Fruit fly (Drosophila melanogaster) whole organism, wandering third instar larva: ENCODE measurements around the gene Ugt303A1.

ENCODE experiments used
- CG32264 ChIP-seq: fragments of 200-800 bp; sonication (Bioruptor generic); optimal IDR thresholded peaks from 2 replicates; lab custom pipeline; 2016; ENCODE audit warnings: missing biosample characterization, missing genetic modification characterization
- CG9705 ChIP-seq: fragments of 200-800 bp; sonication (Bioruptor generic); optimal IDR thresholded peaks from 2 replicates; lab custom pipeline; 2018; ENCODE audit warnings: missing biosample characterization, mild to moderate bottlenecking, missing genetic modification characterization
- Dif ChIP-seq: fragments of 200-275, 200-300 bp; sonication (Bioruptor generic); optimal IDR thresholded peaks from 2 replicates; lab custom pipeline; 2018; ENCODE audit warnings: missing biosample characterization, missing genetic modification characterization; ENCODE audit not compliant: partially characterized antibody
- GATAd ChIP-seq: sonication (Bioruptor generic); optimal IDR thresholded peaks from 2 replicates; lab custom pipeline; 2016; ENCODE audit warnings: missing biosample characterization, missing genetic modification characterization
- HLH106 ChIP-seq: fragments of 200-800 bp; optimal IDR thresholded peaks from 3 replicates; lab custom pipeline; 2019; ENCODE audit warnings: missing biosample characterization, mild to moderate bottlenecking, missing genetic modification characterization, moderate library complexity
- Mio ChIP-seq: sonication (Bioruptor generic); optimal IDR thresholded peaks from 2 replicates; lab custom pipeline; 2016; ENCODE audit warnings: missing biosample characterization, missing genetic modification characterization
- Myc ChIP-seq: fragments of >200 bp; optimal IDR thresholded peaks from 2 replicates; lab custom pipeline; 2017
- OdsH ChIP-seq: fragments of 200-800 bp; sonication (Bioruptor generic); optimal IDR thresholded peaks from 2 replicates; lab custom pipeline; 2016; ENCODE audit warnings: missing biosample characterization, mild to moderate bottlenecking, missing genetic modification characterization
- Rel ChIP-seq, 2 experiments: fragments of 200-800 bp; sonication (Bioruptor generic) in 1 of 2; optimal IDR thresholded peaks; 2 replicates in 1 of 2; 3 replicates in 1 of 2; lab custom pipeline; 2016 to 2019; ENCODE audit warnings: mild to moderate bottlenecking in 2 of 2, missing biosample characterization in 2 of 2, missing genetic modification characterization in 2 of 2, moderate library complexity in 1 of 2
- Sp1 ChIP-seq: fragments of 200-800 bp; sonication (Bioruptor generic); optimal IDR thresholded peaks from 3 replicates; lab custom pipeline; 2019; ENCODE audit warnings: missing biosample characterization, mild to moderate bottlenecking, missing genetic modification characterization, moderate library complexity
- br ChIP-seq: fragments of 200-800 bp; sonication (Bioruptor generic); optimal IDR thresholded peaks from 2 replicates; lab custom pipeline; 2016; ENCODE audit warnings: missing biosample characterization, missing genetic modification characterization
- dmrt93B ChIP-seq: fragments of 200-800 bp; sonication (Bioruptor generic); optimal IDR thresholded peaks from 2 replicates; lab custom pipeline; 2018; ENCODE audit warnings: missing biosample characterization, mild to moderate bottlenecking, missing genetic modification characterization
- ey ChIP-seq: fragments of 200-800 bp; sonication (Bioruptor generic); optimal IDR thresholded peaks from 2 replicates; lab custom pipeline; 2016; ENCODE audit warnings: missing biosample characterization, missing genetic modification characterization
- foxo ChIP-seq, 2 experiments: fragments of 200-800 bp; sonication (Bioruptor generic); optimal IDR thresholded peaks; 2 replicates in 1 of 2; 3 replicates in 1 of 2; lab custom pipeline; 2016 to 2017; ENCODE audit warnings: missing biosample characterization in 2 of 2, missing genetic modification characterization in 2 of 2
- fru ChIP-seq: fragments of 200-800 bp; sonication (Bioruptor generic); optimal IDR thresholded peaks from 3 replicates; lab custom pipeline; 2016; ENCODE audit warnings: missing biosample characterization, mild to moderate bottlenecking, missing genetic modification characterization
- h ChIP-seq: fragments of 200-800 bp; sonication (Bioruptor generic); optimal IDR thresholded peaks from 3 replicates; lab custom pipeline; 2016; ENCODE audit warnings: missing biosample characterization, mild to moderate bottlenecking, missing genetic modification characterization
- pan ChIP-seq: fragments of >200 bp; optimal IDR thresholded peaks from 2 replicates; lab custom pipeline; 2017
- psq ChIP-seq: fragments of 200-800 bp; sonication (Bioruptor generic); optimal IDR thresholded peaks from 3 replicates; lab custom pipeline; 2017; ENCODE audit warnings: missing biosample characterization, mild to moderate bottlenecking, missing genetic modification characterization, moderate library complexity
- rgr ChIP-seq: fragments of 200-800 bp; sonication (Bioruptor generic); optimal IDR thresholded peaks from 3 replicates; lab custom pipeline; 2016; ENCODE audit warnings: missing biosample characterization, mild to moderate bottlenecking, missing genetic modification characterization
- sage ChIP-seq: fragments of 200-800 bp; sonication (Bioruptor generic); optimal IDR thresholded peaks from 2 replicates; lab custom pipeline; 2016; ENCODE audit warnings: missing biosample characterization, mild to moderate bottlenecking, missing genetic modification characterization
- sv ChIP-seq: fragments of 200-800 bp; sonication (Bioruptor generic); optimal IDR thresholded peaks from 3 replicates; lab custom pipeline; 2016; ENCODE audit warnings: missing biosample characterization, missing genetic modification characterization
- tai ChIP-seq: sonication (Bioruptor generic); optimal IDR thresholded peaks from 2 replicates; lab custom pipeline; 2016; ENCODE audit warnings: missing biosample characterization, missing genetic modification characterization
- woc ChIP-seq: sonication (Bioruptor generic); optimal IDR thresholded peaks from 2 replicates; lab custom pipeline; 2016; ENCODE audit warnings: missing biosample characterization, mild to moderate bottlenecking, missing genetic modification characterization

Ugt303A1 gene

DNA sequence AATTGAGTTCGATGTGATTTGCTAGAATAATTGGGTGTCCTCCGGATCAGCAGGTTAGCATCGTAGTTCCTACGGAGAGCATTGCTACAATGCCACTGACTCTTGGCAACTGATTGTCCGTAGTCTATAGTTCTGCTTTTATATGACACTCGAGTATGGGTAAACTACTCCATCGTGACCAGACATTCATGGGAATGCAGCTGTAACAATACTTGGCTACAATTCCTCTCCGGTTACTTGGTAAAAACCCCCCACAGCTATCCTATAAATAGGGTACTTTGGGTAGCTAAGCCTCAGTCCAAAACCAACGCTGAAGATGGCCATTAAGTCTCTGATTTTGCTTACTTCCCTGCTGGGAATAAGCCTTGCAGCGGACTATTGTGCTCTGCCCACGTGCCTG, 49.9 kb downstream of the Ugt303A1 start, which contains the start of gene scpr-C:
Gene scpr-C, plus strand, starts transcription at position 301 of the 400 bp plus-strand sequence.
- TF ChIP-seq ey (GFP tag; lab: Kevin White, UChicago) = no peak

DNA sequence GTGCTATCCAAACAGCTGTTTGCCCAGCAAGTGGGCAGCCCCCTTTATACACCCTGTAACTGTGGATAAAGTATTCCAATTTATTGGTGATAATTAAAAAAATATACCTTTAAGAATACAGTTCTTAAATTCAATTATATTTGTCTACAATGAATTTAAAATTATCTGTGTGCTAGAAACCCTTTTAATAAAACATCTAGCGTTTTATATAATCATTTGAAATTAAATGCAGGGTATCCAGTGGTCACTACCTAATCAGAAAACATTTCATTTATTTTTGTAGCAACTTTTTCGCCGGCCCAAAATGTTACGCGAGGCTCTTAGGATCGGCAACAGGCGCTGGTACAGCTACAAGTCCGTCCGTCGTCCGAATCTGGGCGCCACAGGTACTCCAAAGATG, 51.2 kb downstream of the Ugt303A1 start, which contains the start of gene CG17726:
Gene CG17726, plus strand, starts transcription at position 267 of the 400 bp plus-strand sequence.
- TF ChIP-seq ey (GFP tag; lab: Kevin White, UChicago) (peak; percentile 90), Mio (GFP tag; lab: Kevin White, UChicago) (peak; percentile 50), foxo (GFP tag; optimal IDR thresholded peaks at IDR 0.05; lab: Kevin White, UChicago) (peak in 1 of 2 experiments; percentile 98), psq (peak; percentile 92), woc (GFP tag; lab: Kevin White, UChicago) (peak; percentile 96), dmrt93B (GFP tag; lab: Kevin White, UChicago) (no peak), OdsH (GFP tag; lab: Kevin White, UChicago) (peak; percentile 97), CG9705 (peak; percentile 92), Rel (GFP tag; optimal IDR thresholded peaks at IDR 0.05; lab: Kevin White, UChicago) (no peak), Rel (tag; optimal IDR thresholded peaks at IDR 0.05; lab: Kevin White, UChicago) (peak; percentile 87), GATAd (peak; percentile 17), HLH106 (tag; lab: Kevin White, UChicago) (peak; percentile 98), pan (no peak), Sp1 (GFP tag; lab: Kevin White, UChicago) (peak; percentile 99), Myc (no peak), Dif (GFP tag; lab: Kevin White, UChicago) (no peak), sv (GFP tag; lab: Kevin White, UChicago) (peak; percentile 88), br (GFP tag; lab: Kevin White, UChicago) (peak; percentile 92), h (GFP tag; lab: Kevin White, UChicago) (peak; percentile 94), sage (GFP tag; lab: Kevin White, UChicago) (no peak), CG32264 (GFP tag; lab: Kevin White, UChicago) (peak; percentile 77), fru (GFP tag; lab: Kevin White, UChicago) (peak; percentile 94), rgr (GFP tag; lab: Kevin White, UChicago) (peak; percentile 98), tai (no peak)
